Worm (Caenorhabditis elegans): ENCODE data around the gene C16D2.1.

DNA sequence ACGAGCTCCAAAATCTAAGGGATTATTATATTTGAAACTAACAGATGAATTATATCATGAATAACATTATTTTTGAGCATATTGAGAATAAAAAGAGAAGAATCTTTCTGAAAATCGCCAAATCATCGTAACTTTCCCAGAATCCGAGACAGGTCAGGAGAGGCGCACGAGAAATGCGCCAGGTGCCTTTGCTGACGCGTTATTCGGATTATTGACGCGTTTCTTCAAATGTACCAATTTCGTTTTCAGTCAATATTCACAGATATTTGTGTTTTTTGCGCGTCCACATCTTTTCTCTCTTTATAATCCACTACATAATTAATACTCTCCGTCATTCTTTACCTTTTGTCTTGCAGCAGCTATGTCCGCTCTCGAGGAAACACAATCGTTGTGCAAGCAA is 32.4 kb upstream of the C16D2.1 start, which contains the start of gene T24H10.1:
- TF ChIP-seq T23F11.4 (GFP tag; optimal IDR thresholded peaks at IDR 0.05) (no peak), sox-2 (GFP tag; IDR thresholded peaks at IDR 0.05) (no peak), lin-11 (tag; optimal IDR thresholded peaks at IDR 0.05) (no peak), dve-1 (tag; optimal IDR thresholded peaks at IDR 0.05) (no peak), pha-4 (tag; optimal IDR thresholded peaks at IDR 0.05) (no peak), ceh-9 (tag; optimal IDR thresholded peaks at IDR 0.05) (no peak), pat-9 (tag; optimal IDR thresholded peaks at IDR 0.05) (no peak), unc-42 (tag; optimal IDR thresholded peaks at IDR 0.05) (peak; percentile 17), elt-4 (tag; optimal IDR thresholded peaks at IDR 0.05) (no peak), pros-1 (tag; optimal IDR thresholded peaks at IDR 0.05) (no peak), pqm-1 (tag; optimal IDR thresholded peaks at IDR 0.05) (no peak)

Measured in whole organism, late embryonic.